Worm (Caenorhabditis elegans) whole organism, L1 larva: ENCODE results near the gene srw-3.
A peak's percentile ranks its signal among the peaks of the same experiment; 100 is the strongest.

Source experiments
- C16A3.4 ChIP-seq: fragments of 150-350 bp; optimal IDR thresholded peaks from 2 replicates; lab custom pipeline; 2014; ENCODE audit warnings: missing biosample characterization, missing genetic modification characterization
- ceh-82 ChIP-seq, 3 experiments: fragments of 150-350 bp in 1 of 3; sonication (generic microtip) in 2 of 3; optimal IDR thresholded peaks; 2 replicates each; lab custom pipeline; 2014 to 2017; ENCODE audit warnings: missing biosample characterization in 3 of 3, missing genetic modification characterization in 3 of 3
- elt-3 ChIP-seq, 6 experiments: fragments of 150-350 bp in 1 of 6; sonication (generic microtip); optimal IDR thresholded peaks; 2 replicates each; lab custom pipeline; 2017 to 2018; ENCODE audit warnings: missing biosample characterization in 6 of 6, missing genetic modification characterization in 6 of 6, inconsistent platforms in 1 of 6
- hpl-2 ChIP-seq: fragments of 150-350 bp; optimal IDR thresholded peaks from 2 replicates; lab custom pipeline; 2014; ENCODE audit warnings: missing biosample characterization, missing genetic modification reagents, missing genetic modification characterization
- mef-2 ChIP-seq: fragments of 150-350 bp; optimal IDR thresholded peaks from 2 replicates; lab custom pipeline; 2014; ENCODE audit warnings: missing biosample characterization, missing genetic modification characterization
- mep-1 ChIP-seq: fragments of 150-350 bp; optimal IDR thresholded peaks from 2 replicates; lab custom pipeline; 2014; ENCODE audit warnings: missing biosample characterization, missing genetic modification characterization
- nhr-11 ChIP-seq: fragments of 150-350 bp; optimal IDR thresholded peaks from 2 replicates; lab custom pipeline; 2014; ENCODE audit warnings: missing biosample characterization, missing genetic modification characterization
- skn-1 ChIP-seq: fragments of 150-350 bp; optimal IDR thresholded peaks from 2 replicates; lab custom pipeline; 2014; ENCODE audit warnings: missing biosample characterization, missing genetic modification characterization
- unc-62 ChIP-seq: fragments of 150-350 bp; optimal IDR thresholded peaks from 2 replicates; lab custom pipeline; 2014; ENCODE audit warnings: missing biosample characterization, missing genetic modification reagents, missing genetic modification characterization

DNA sequence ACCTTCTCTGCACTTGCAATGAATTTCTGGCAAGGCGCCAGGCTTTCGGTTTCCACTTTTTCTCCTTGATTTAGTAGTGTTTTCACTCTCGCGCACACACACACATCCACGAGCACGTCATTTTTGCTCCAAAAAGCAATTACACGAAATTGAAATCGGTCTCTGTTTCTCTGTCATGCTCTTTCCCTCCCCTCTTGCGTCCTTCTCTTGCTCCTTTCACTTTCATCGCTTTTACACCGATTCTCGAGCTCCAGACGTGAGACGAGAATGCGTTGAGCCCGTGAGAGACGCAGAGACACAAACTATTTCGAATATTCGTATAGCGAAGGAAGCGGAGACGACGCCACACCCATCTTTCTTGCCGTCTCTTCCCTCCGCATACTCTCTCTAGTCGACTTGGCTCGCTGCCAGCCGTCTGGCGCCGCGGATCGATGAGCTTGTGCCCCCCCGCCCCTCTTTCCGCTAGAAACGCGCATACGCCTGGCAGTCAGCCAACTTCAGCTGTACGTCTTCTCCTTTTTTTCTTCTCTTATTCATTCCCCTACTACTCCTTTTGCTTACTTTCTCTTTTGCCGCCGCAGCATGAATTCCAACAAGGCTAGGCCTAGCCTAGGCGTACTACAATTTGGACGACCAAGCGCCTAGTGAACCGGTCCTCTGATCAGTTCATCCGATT lies 22.7 kb downstream of the srw-3 start:
- TF ChIP-seq mef-2 (tag; lab: Kevin White, UChicago) (peak; percentile 46), ceh-82 (tag; optimal IDR thresholded peaks at IDR 0.05; lab: Kevin White, UChicago) (peak; percentile 29 to 81 (median 41)), unc-62 (GFP tag; lab: Kevin White, UChicago) (no peak), nhr-11 (tag; lab: Kevin White, UChicago) (peak; percentile 71), hpl-2 (GFP tag; lab: Kevin White, UChicago) (no peak), elt-3 (tag; optimal IDR thresholded peaks at IDR 0.05; lab: Kevin White, UChicago) (peak in 1 of 6 experiments; percentile 41), C16A3.4 (tag; lab: Kevin White, UChicago) (peak; percentile 26), skn-1 (tag; lab: Kevin White, UChicago) (peak; percentile 40), mep-1 (peak; percentile 70)
